Worm (Caenorhabditis elegans): ENCODE results near the gene nstp-2.

ce11 chrIV:6645867-6646655 lies 40.1 kb upstream of the nstp-2 start, which contains the start of gene hil-7:
- TF ChIP-seq sox-2 (GFP tag; IDR thresholded peaks at IDR 0.05), result peak; percentile 46; the same call in 1 of the 2 replicates
- TF ChIP-seq ceh-24 (tag; optimal IDR thresholded peaks at IDR 0.05), result no peak
- TF ChIP-seq F13H6.1 (tag; optimal IDR thresholded peaks at IDR 0.05), result peak; percentile 28

Measured in whole organism, late embryonic.